Fruit fly (Drosophila melanogaster) whole organism, wandering third instar larva: ENCODE results near the gene CG13678.

ENCODE experiments used
- Dfd ChIP-seq: fragments of >200 bp; optimal IDR thresholded peaks from 2 replicates; lab custom pipeline; 2017; ENCODE audit warnings: missing biosample characterization, missing genetic modification characterization
- Dif ChIP-seq: fragments of 200-275, 200-300 bp; sonication (Bioruptor generic); optimal IDR thresholded peaks from 2 replicates; lab custom pipeline; 2018; ENCODE audit warnings: missing biosample characterization, missing genetic modification characterization; ENCODE audit not compliant: partially characterized antibody
- Hr83 ChIP-seq: fragments of 200-300 bp; sonication (Bioruptor generic); optimal IDR thresholded peaks from 2 replicates; lab custom pipeline; 2016; ENCODE audit warnings: missing biosample characterization, mild to moderate bottlenecking, missing genetic modification characterization, moderate library complexity; ENCODE audit not compliant: poor library complexity, severe bottlenecking
- Jra ChIP-seq: sonication (Bioruptor generic); optimal IDR thresholded peaks from 2 replicates; lab custom pipeline; 2016; ENCODE audit warnings: missing biosample characterization, missing genetic modification characterization
- br ChIP-seq: fragments of 200-800 bp; sonication (Bioruptor generic); optimal IDR thresholded peaks from 2 replicates; lab custom pipeline; 2016; ENCODE audit warnings: missing biosample characterization, missing genetic modification characterization
- pan ChIP-seq: fragments of >200 bp; optimal IDR thresholded peaks from 2 replicates; lab custom pipeline; 2017
- psq ChIP-seq: fragments of 200-800 bp; sonication (Bioruptor generic); optimal IDR thresholded peaks from 3 replicates; lab custom pipeline; 2017; ENCODE audit warnings: missing biosample characterization, mild to moderate bottlenecking, missing genetic modification characterization, moderate library complexity
- sv ChIP-seq: fragments of 200-800 bp; sonication (Bioruptor generic); optimal IDR thresholded peaks from 3 replicates; lab custom pipeline; 2016; ENCODE audit warnings: missing biosample characterization, missing genetic modification characterization

- TF ChIP-seq Hr83 = no peak
- TF ChIP-seq sv (GFP tag; lab: Kevin White, UChicago) = peak; percentile 60
- peak; percentile 68 for TF ChIP-seq Jra (GFP tag; lab: Kevin White, UChicago)
- TF ChIP-seq Dfd (GFP tag; lab: Kevin White, UChicago) = no peak
- TF ChIP-seq Dif (GFP tag; lab: Kevin White, UChicago) = no peak
- peak; percentile 56 for TF ChIP-seq br (GFP tag; lab: Kevin White, UChicago)
- peak; percentile 45 for TF ChIP-seq psq (GFP tag; lab: Kevin White, UChicago)
- TF ChIP-seq pan (lab: Kevin White, UChicago) = no peak
Observed at dm6 chr3L:8185263-8186227, 36.4 kb upstream of the CG13678 start.
